Worm (Caenorhabditis elegans): ENCODE measurements around the gene srz-97.

ce11 chrV:14482728-14483210, 14.7 kb upstream of the srz-97 start, which contains the start of gene R02D5.3:
- TF ChIP-seq ztf-11 (tag; optimal IDR thresholded peaks at IDR 0.05) (no peak), nhr-77 (tag; optimal IDR thresholded peaks at IDR 0.05) (no peak), aly-2 (tag; optimal IDR thresholded peaks at IDR 0.05) (no peak), elt-1 (tag; optimal IDR thresholded peaks at IDR 0.05) (no peak), lin-39 (tag; optimal IDR thresholded peaks at IDR 0.05) (no peak), lin-13 (GFP tag; optimal IDR thresholded peaks at IDR 0.05) (no peak), alr-1 (tag; optimal IDR thresholded peaks at IDR 0.05) (no peak), nhr-237 (tag; optimal IDR thresholded peaks at IDR 0.05) (no peak)

All from whole organism, L2 larva.